Worm (Caenorhabditis elegans) whole organism, midembryonic: ENCODE results near the gene C15H9.3.

ENCODE experiments used
- T22C8.4 ChIP-seq: fragments of 200-800 bp; sonication (Bioruptor generic); IDR thresholded peaks from 2 replicates; pipeline ENCODE4 v1.3.6; 2022; ENCODE audit warnings: missing genetic modification characterization, missing compliant biosample characterization
- cog-1 ChIP-seq: sonication (generic microtip); optimal IDR thresholded peaks from 2 replicates; lab custom pipeline; 2016; ENCODE audit warnings: missing genetic modification characterization, missing compliant biosample characterization
- flt-1 ChIP-seq: fragments of 200-800 bp; sonication (Bioruptor generic); IDR thresholded peaks from 2 replicates; pipeline ENCODE4 v1.3.6; 2022; ENCODE audit warnings: missing genetic modification characterization, missing compliant biosample characterization
- klf-2 ChIP-seq: fragments of 200-800 bp; sonication (Bioruptor generic); conservative IDR thresholded peaks from 2 replicates; pipeline ENCODE4 v1.3.6; 2022; ENCODE audit warnings: missing genetic modification reagents, missing genetic modification characterization, missing compliant biosample characterization
- med-1 ChIP-seq: sonication (generic microtip); optimal IDR thresholded peaks from 2 replicates; lab custom pipeline; 2017; ENCODE audit warnings: missing genetic modification characterization, mild to moderate bottlenecking, missing compliant biosample characterization, antibody characterized with exemption, missing genetic modification reagents; ENCODE audit not compliant: insufficient read depth
- ref-1 ChIP-seq: fragments of 200-800 bp; sonication (Bioruptor generic); conservative IDR thresholded peaks from 2 replicates; pipeline ENCODE4 v1.3.6; 2022; ENCODE audit warnings: missing genetic modification reagents, missing genetic modification characterization, missing compliant biosample characterization
- tab-1 ChIP-seq: fragments of 200-800 bp; sonication (Bioruptor generic); IDR thresholded peaks from 2 replicates; pipeline ENCODE4 v1.3.6; 2022; ENCODE audit warnings: missing genetic modification characterization, missing compliant biosample characterization
- ztf-23 ChIP-seq: fragments of 200-800 bp; sonication (Bioruptor generic); IDR thresholded peaks from 2 replicates; pipeline ENCODE4 v1.3.6; 2022; ENCODE audit warnings: missing genetic modification reagents, missing genetic modification characterization, missing compliant biosample characterization
- ztf-29 ChIP-seq: fragments of 200-800 bp; sonication (Bioruptor generic); IDR thresholded peaks from 2 replicates; pipeline ENCODE4 v1.3.6; 2022; ENCODE audit warnings: missing genetic modification reagents, missing genetic modification characterization, missing compliant biosample characterization

Gene C15H9.3

ce11 chrX:6109288-6109770 is 6.3 kb upstream of the C15H9.3 start, which contains the start of gene kynu-1:
Gene kynu-1, minus strand, starts transcription at chrX:6109338.
- no peak for TF ChIP-seq ref-1
- TF ChIP-seq flt-1, result no peak
- TF ChIP-seq ztf-23 (GFP tag; lab: Robert Waterston, UW), result no peak
- no peak for TF ChIP-seq T22C8.4 (GFP tag; lab: Robert Waterston, UW)
- no peak for TF ChIP-seq tab-1
- no peak for TF ChIP-seq med-1 (GFP tag; lab: Kevin White, UChicago)
- no peak for TF ChIP-seq ztf-29 (GFP tag; lab: Robert Waterston, UW)
- no peak for TF ChIP-seq cog-1 (tag; lab: Kevin White, UChicago)
- TF ChIP-seq klf-2 (GFP tag; lab: Robert Waterston, UW), result no peak

DNA sequence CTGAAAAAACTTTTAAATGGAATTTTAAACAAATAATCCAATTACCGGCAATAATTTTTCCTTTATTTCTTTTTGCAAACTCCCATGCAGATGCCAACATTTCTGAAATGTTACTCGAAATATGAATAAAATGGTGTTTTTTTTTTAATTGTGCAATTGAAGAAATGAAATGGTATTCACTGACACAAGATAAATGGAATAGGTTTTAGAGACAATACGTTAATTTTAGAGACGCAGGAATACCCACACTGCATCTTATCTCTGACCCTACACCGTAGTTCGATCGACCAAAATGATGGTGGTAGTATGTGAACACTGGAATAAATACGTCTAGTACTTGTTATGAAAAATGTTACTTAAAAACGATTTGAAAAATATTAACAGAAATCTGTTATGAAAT is 2.8 kb upstream of the C15H9.3 start, which contains the start of gene prx-3:
Gene prx-3 (minus strand): TSS at position 101 of the 400 bp plus-strand sequence.
- TF ChIP-seq cog-1 (tag; lab: Kevin White, UChicago), result no peak
- no peak for TF ChIP-seq flt-1
- TF ChIP-seq tab-1, result no peak
- TF ChIP-seq klf-2 (GFP tag; lab: Robert Waterston, UW), result no peak
- no peak for TF ChIP-seq med-1 (GFP tag; lab: Kevin White, UChicago)
- no peak for TF ChIP-seq ztf-23 (GFP tag; lab: Robert Waterston, UW)
- TF ChIP-seq ref-1, result no peak
- no peak for TF ChIP-seq ztf-29 (GFP tag; lab: Robert Waterston, UW)
- TF ChIP-seq T22C8.4 (GFP tag; lab: Robert Waterston, UW), result no peak

DNA sequence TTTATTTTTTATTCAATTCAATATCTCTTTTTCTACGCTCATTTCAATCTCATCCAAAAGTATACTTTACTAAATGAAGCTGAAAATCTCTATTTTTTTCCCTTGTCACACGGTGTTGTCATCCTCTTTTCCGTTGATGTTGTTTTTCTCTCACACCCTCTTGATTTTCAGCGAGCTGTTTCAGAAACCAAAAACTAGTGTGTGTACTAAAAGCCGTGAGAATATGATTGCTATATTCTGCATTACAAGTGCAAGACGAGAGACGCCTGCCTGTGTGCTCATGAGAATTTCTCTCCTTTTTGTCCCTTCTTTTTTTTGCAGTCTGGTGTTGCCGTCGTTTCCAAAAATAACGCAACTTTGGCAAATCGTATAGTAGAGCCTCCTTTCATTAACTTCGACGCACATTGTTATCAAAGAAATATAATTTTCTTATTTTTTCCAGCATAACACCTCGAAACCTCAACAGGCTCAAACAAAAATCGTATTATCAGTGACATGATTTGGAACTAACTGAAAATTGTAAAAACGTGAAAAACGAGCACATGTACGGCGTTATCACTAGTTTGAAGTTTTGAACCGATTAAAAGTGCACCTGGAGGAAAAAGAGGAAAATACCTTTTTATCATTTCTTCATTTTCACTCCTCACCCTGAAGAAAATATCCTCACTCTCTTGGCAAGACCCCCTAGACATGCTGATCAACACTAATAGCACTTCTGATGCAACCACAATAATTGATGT is 2.7 kb downstream of the C15H9.3 start, which contains the start of gene C15H9.2:
Gene C15H9.2 (plus strand): TSS at position 441 of the 740 bp plus-strand sequence.
- TF ChIP-seq T22C8.4 (GFP tag; lab: Robert Waterston, UW), result no peak
- no peak for TF ChIP-seq med-1 (GFP tag; lab: Kevin White, UChicago)
- no peak for TF ChIP-seq ztf-23 (GFP tag; lab: Robert Waterston, UW)
- no peak for TF ChIP-seq tab-1
- TF ChIP-seq ztf-29 (GFP tag; lab: Robert Waterston, UW), result no peak
- TF ChIP-seq klf-2 (GFP tag; lab: Robert Waterston, UW), result no peak
- TF ChIP-seq flt-1, result no peak
- TF ChIP-seq cog-1 (tag; lab: Kevin White, UChicago), result no peak
- no peak for TF ChIP-seq ref-1

DNA sequence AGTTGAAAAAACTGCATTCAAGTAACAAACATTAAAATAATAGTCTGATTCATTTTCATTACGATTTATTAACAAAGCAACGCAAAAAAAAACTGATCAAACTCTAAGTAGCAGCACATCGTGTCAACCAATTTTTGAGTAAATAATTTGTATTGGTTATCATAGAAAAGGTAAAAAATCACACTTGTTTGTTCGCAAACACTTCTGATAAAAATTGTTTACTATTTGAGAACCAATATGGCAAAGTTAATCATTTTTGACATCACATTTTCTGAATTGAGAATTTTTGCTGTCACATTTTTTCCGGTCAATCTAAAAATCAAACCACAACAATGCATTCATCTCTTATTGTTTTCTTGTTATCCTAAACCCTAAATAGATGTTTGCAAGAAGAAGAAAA is 5.7 kb downstream of the C15H9.3 start:
- no peak for TF ChIP-seq ztf-23 (GFP tag; lab: Robert Waterston, UW)
- no peak for TF ChIP-seq ztf-29 (GFP tag; lab: Robert Waterston, UW)
- TF ChIP-seq ref-1, result no peak
- TF ChIP-seq tab-1, result no peak
- no peak for TF ChIP-seq cog-1 (tag; lab: Kevin White, UChicago)
- no peak for TF ChIP-seq flt-1
- TF ChIP-seq klf-2 (GFP tag; lab: Robert Waterston, UW), result no peak
- TF ChIP-seq T22C8.4 (GFP tag; lab: Robert Waterston, UW), result no peak
- TF ChIP-seq med-1 (GFP tag; lab: Kevin White, UChicago), result no peak

DNA sequence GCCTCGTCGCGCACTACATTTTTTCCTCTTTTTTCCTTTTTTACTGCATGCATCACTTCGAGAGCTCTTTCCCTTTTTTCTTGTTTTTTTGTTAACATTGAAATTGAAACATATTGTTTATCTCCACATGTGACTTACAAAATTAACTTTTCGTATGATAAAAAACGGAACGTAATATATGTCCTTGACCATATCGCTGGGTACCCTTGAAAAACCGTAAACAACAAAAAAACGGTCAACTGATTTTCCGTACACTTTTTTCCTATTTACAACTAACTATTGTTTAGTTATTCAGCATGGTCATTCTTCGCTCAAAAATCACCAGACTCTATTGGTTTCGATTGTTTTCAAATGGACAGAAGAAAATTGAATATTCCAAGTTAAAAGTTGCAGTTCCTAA is 6.4 kb downstream of the C15H9.3 start, which contains the start of gene nnt-1:
Gene nnt-1 (plus strand): TSS at position 286 of the 400 bp plus-strand sequence.
- TF ChIP-seq T22C8.4 (GFP tag; lab: Robert Waterston, UW) (no peak), ztf-23 (GFP tag; lab: Robert Waterston, UW) (no peak)

DNA sequence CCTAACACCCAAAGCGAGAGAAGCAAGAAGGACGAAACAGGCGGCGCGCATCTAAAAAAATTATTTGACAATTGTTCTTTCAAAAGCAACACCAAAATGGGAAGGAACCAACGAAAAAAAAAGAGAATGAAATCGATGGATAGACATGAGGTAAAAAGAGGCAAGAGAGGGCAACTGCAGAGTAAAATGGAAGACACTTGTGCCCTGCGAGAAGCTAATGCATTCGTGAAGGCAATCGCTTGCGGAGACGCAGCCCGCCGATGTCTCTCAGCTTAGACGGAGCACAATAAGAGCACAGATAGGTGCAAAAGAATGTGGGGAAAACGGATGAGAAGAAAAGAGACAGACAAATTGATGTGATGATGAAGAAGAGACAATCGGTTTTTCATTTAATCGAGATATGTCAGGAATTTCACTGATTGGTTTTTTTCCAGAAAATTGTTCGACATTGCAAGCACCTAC is 12.7 kb downstream of the C15H9.3 start, which contains the start of gene C15H9.9:
Gene C15H9.9 (minus strand): TSS at position 51 of the 462 bp plus-strand sequence.
- no peak for TF ChIP-seq ztf-23 (GFP tag; lab: Robert Waterston, UW)
- TF ChIP-seq cog-1 (tag; lab: Kevin White, UChicago), result no peak
- no peak for TF ChIP-seq flt-1
- no peak for TF ChIP-seq ref-1
- TF ChIP-seq T22C8.4 (GFP tag; lab: Robert Waterston, UW), result no peak
- TF ChIP-seq tab-1, result no peak
- no peak for TF ChIP-seq ztf-29 (GFP tag; lab: Robert Waterston, UW)
- no peak for TF ChIP-seq klf-2 (GFP tag; lab: Robert Waterston, UW)
- TF ChIP-seq med-1 (GFP tag; lab: Kevin White, UChicago), result no peak

ce11 chrX:6128773-6129172 is 13.2 kb downstream of the C15H9.3 start:
- TF ChIP-seq flt-1 (no peak), T22C8.4 (GFP tag; lab: Robert Waterston, UW) (no peak), med-1 (GFP tag; lab: Kevin White, UChicago) (no peak), ztf-29 (GFP tag; lab: Robert Waterston, UW) (no peak), ztf-23 (GFP tag; lab: Robert Waterston, UW) (no peak), ref-1 (no peak), tab-1 (no peak), cog-1 (tag; lab: Kevin White, UChicago) (no peak), klf-2 (GFP tag; lab: Robert Waterston, UW) (no peak)

DNA sequence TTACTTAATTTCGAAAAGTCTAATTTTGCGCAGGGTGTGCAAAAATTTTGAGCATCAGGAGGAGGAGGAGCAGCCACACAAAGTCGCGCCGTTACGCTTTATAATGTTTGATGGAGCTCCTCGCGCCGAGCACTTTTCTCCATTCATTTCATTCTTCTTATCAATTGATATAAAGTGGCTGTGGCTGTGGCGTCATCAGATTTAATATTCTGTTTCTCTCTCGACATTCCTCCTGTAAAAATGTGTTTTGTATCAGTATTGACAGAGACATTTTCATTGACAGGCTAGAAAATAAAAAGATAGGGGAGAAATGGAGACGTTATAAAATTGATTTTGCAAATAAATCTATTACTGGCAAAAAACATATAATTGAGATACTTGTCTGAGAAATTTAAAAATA is 13.7 kb downstream of the C15H9.3 start:
- TF ChIP-seq ztf-23 (GFP tag; lab: Robert Waterston, UW) (0 out of 2 replicates have a peak, but pooled peaks have one; percentile 29), cog-1 (tag; lab: Kevin White, UChicago) (no peak)

- no peak for TF ChIP-seq ztf-29 (GFP tag; lab: Robert Waterston, UW)
- 0 out of 2 replicates have a peak, but pooled peaks have one; percentile 34 for TF ChIP-seq flt-1
Measured at ce11 chrX:6134423-6134822, 18.8 kb downstream of the C15H9.3 start.

DNA sequence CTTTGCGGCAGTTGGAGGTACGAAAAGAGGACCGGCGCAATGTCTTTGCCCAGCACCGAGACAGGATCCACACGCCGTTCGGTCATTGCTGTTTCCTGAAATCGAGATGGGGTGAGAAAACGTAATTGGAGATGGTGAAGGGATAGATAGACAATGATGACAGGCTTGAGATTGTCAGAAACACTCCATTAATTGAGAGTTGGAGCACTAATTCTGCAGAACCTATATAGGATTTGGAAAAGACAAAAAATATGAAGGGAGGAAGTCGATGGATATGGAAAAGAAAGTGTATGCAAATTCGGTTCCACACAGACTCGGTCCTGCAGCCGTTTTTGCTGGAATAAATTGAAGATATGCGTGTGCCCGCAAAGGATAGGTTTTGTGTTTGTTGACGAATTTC is 22.6 kb downstream of the C15H9.3 start, which contains the start of gene Y72A10A.1:
Gene Y72A10A.1 (minus strand): TSS at position 101 of the 400 bp plus-strand sequence.
- TF ChIP-seq klf-2 (GFP tag; lab: Robert Waterston, UW) (no peak), ztf-29 (GFP tag; lab: Robert Waterston, UW) (no peak)
